Fruit fly (Drosophila melanogaster) whole organism: ENCODE measurements around the gene CG10958.

Source experiments
- CG8478 ChIP-seq: fragments of >200 bp; optimal IDR thresholded peaks from 2 replicates; lab custom pipeline; 2018; ENCODE audit warnings: inconsistent platforms
- Dll ChIP-seq: fragments of >200 bp; optimal IDR thresholded peaks from 2 replicates; lab custom pipeline; 2017
- pan ChIP-seq: fragments of >200 bp; optimal IDR thresholded peaks from 2 replicates; lab custom pipeline; 2017
- psq ChIP-seq: fragments of >200 bp; optimal IDR thresholded peaks from 2 replicates; lab custom pipeline; 2017
- usp ChIP-seq: fragments of >200 bp; optimal IDR thresholded peaks from 2 replicates; lab custom pipeline; 2017; ENCODE audit warnings: missing biosample characterization, missing genetic modification characterization, mixed read lengths

DNA sequence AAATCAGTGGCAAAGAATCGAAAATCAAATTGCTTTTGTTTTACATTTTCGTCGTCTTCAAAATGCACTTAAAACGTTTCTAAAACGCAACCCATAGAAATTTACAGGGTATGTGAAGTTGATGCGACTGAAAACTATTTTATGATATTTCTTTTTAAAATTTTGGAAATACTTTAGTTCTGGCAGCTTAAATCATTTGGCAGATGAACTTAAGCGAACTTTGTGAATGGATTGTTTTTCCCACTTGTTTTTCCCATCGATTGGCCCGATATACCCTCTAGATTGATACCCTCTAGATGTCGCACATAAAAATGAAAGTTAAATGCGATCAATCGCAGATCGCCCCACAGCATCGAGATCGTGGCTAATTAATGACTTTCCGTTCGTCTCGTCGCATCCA lies 5.9 kb upstream of the CG10958 start:
- no peak for TF ChIP-seq CG8478 (lab: Kevin White, UChicago)
- no peak for TF ChIP-seq usp (GFP tag; lab: Kevin White, UChicago)
- no peak for TF ChIP-seq psq (lab: Kevin White, UChicago)
- no peak for TF ChIP-seq pan (lab: Kevin White, UChicago)
- TF ChIP-seq Dll (lab: Kevin White, UChicago), result no peak
